Worm (Caenorhabditis elegans) whole organism, L1 larva: Measurements from ENCODE around the gene pkhm-2.
A peak's percentile ranks its signal among the peaks of the same experiment; 100 is the strongest.

ENCODE experiments used
- C16A3.4 ChIP-seq: fragments of 150-350 bp; optimal IDR thresholded peaks from 2 replicates; lab custom pipeline; 2014; ENCODE audit warnings: missing biosample characterization, missing genetic modification characterization
- Y116A8C.19 ChIP-seq: sonication (generic microtip); optimal IDR thresholded peaks from 2 replicates; lab custom pipeline; 2016; ENCODE audit warnings: missing compliant biosample characterization, missing genetic modification characterization, borderline replicate concordance
- aha-1 ChIP-seq: fragments of 150-350 bp; optimal IDR thresholded peaks from 2 replicates; lab custom pipeline; 2014; ENCODE audit warnings: missing biosample characterization, missing genetic modification characterization
- alr-1 ChIP-seq: fragments of 200-800 bp; sonication (Bioruptor generic); optimal IDR thresholded peaks from 2 replicates; lab custom pipeline; 2018; ENCODE audit warnings: borderline replicate concordance, mild to moderate bottlenecking, missing genetic modification characterization, missing compliant biosample characterization
- blmp-1 ChIP-seq: fragments of 150-350 bp; optimal IDR thresholded peaks from 2 replicates; lab custom pipeline; 2014; ENCODE audit warnings: missing biosample characterization, missing genetic modification characterization
- ceh-88 ChIP-seq: fragments of 200-800 bp; sonication (Bioruptor generic); IDR thresholded peaks from 2 replicates; pipeline ENCODE4 v1.3.6; 2022; ENCODE audit warnings: missing genetic modification characterization, missing compliant biosample characterization
- ceh-90 ChIP-seq: sonication (generic microtip); optimal IDR thresholded peaks from 2 replicates; lab custom pipeline; 2016; ENCODE audit warnings: missing genetic modification characterization, missing compliant biosample characterization
- ces-1 ChIP-seq: fragments of 150-350 bp; optimal IDR thresholded peaks from 2 replicates; lab custom pipeline; 2014; ENCODE audit warnings: missing biosample characterization, missing genetic modification reagents, missing genetic modification characterization
- dpl-1 ChIP-seq, 3 experiments: fragments of 150-350 bp in 2 of 3; sonication (generic microtip) in 1 of 3; optimal IDR thresholded peaks; 2 replicates each; lab custom pipeline; 2014 to 2017; ENCODE audit warnings: missing biosample characterization in 3 of 3, missing genetic modification characterization in 3 of 3, missing genetic modification reagents in 3 of 3
- efl-1 ChIP-seq, 4 experiments: fragments of 150-350 bp; optimal IDR thresholded peaks in 3 of 4; peaks in 1 of 4; 1 replicate in 1 of 4; 2 replicates in 3 of 4; lab custom pipeline; 2014; ENCODE audit warnings: missing biosample characterization in 2 of 4, missing genetic modification characterization in 2 of 4, missing genetic modification reagents in 2 of 4
- egl-13 ChIP-seq: sonication (generic microtip); optimal IDR thresholded peaks from 2 replicates; lab custom pipeline; 2016; ENCODE audit warnings: missing genotype, missing genetic modification reagents, missing genetic modification characterization, missing compliant biosample characterization
- ets-5 ChIP-seq: fragments of 200-800 bp; sonication (Bioruptor generic); IDR thresholded peaks from 2 replicates; pipeline ENCODE4 v1.3.6; 2022; ENCODE audit warnings: missing genetic modification characterization, missing compliant biosample characterization
- hpl-2 ChIP-seq: fragments of 150-350 bp; optimal IDR thresholded peaks from 2 replicates; lab custom pipeline; 2014; ENCODE audit warnings: missing biosample characterization, missing genetic modification reagents, missing genetic modification characterization
- irx-1 ChIP-seq: sonication (generic microtip); optimal IDR thresholded peaks from 2 replicates; lab custom pipeline; 2016; ENCODE audit warnings: missing genetic modification characterization, missing compliant biosample characterization
- isw-1 ChIP-seq: fragments of 200-800 bp; sonication (Bioruptor generic); IDR thresholded peaks from 2 replicates; pipeline ENCODE4 v1.3.6; 2022; ENCODE audit warnings: missing genetic modification characterization, missing compliant biosample characterization
- jun-1 ChIP-seq: fragments of 150-350 bp; optimal IDR thresholded peaks from 2 replicates; lab custom pipeline; 2014; ENCODE audit warnings: missing biosample characterization, missing genetic modification reagents, missing genetic modification characterization
- lin-13 ChIP-seq: fragments of 150-350 bp; optimal IDR thresholded peaks from 2 replicates; lab custom pipeline; 2014; ENCODE audit warnings: missing biosample characterization, missing genetic modification reagents, missing genetic modification characterization
- lin-14 ChIP-seq: fragments of 200-800 bp; sonication (Bioruptor generic); optimal IDR thresholded peaks from 2 replicates; lab custom pipeline; 2018; ENCODE audit warnings: mild to moderate bottlenecking, missing genetic modification characterization, moderate library complexity, missing compliant biosample characterization
- lin-15B ChIP-seq: fragments of 150-350 bp; sonication (generic microtip); optimal IDR thresholded peaks from 3 replicates; lab custom pipeline; 2014; ENCODE audit warnings: missing biosample characterization, missing genetic modification characterization
- lin-35 ChIP-seq, 2 experiments: fragments of 150-350 bp; optimal IDR thresholded peaks; 2 replicates each; lab custom pipeline; 2014; ENCODE audit warnings: missing biosample characterization in 2 of 2, missing genetic modification characterization in 2 of 2, missing genetic modification reagents in 2 of 2
- lin-39 ChIP-seq: fragments of 150-350 bp; optimal IDR thresholded peaks from 2 replicates; lab custom pipeline; 2014; ENCODE audit warnings: missing biosample characterization, missing genetic modification reagents, missing genetic modification characterization
- lir-3 ChIP-seq: sonication (generic microtip); optimal IDR thresholded peaks from 2 replicates; lab custom pipeline; 2016; ENCODE audit warnings: mild to moderate bottlenecking, missing genetic modification characterization, moderate library complexity, missing compliant biosample characterization; ENCODE audit not compliant: poor library complexity
- lsy-2 ChIP-seq, 2 experiments: fragments of 150-350 bp; optimal IDR thresholded peaks; 2 replicates each; lab custom pipeline; 2014; ENCODE audit warnings: missing biosample characterization in 2 of 2, missing genetic modification characterization in 2 of 2
- mab-9 ChIP-seq: fragments of 200-800 bp; sonication (Bioruptor generic); IDR thresholded peaks from 2 replicates; pipeline ENCODE4 v1.3.6; 2022; ENCODE audit warnings: missing genetic modification reagents, missing genetic modification characterization, missing compliant biosample characterization
- mdl-1 ChIP-seq, 2 experiments: fragments of 150-350 bp; optimal IDR thresholded peaks; 2 replicates each; lab custom pipeline; 2014 to 2017; ENCODE audit warnings: missing biosample characterization in 2 of 2, missing genetic modification characterization in 2 of 2, inconsistent platforms in 1 of 2
- mef-2 ChIP-seq: fragments of 150-350 bp; optimal IDR thresholded peaks from 2 replicates; lab custom pipeline; 2014; ENCODE audit warnings: missing biosample characterization, missing genetic modification characterization
- mep-1 ChIP-seq: fragments of 150-350 bp; optimal IDR thresholded peaks from 2 replicates; lab custom pipeline; 2014; ENCODE audit warnings: missing biosample characterization, missing genetic modification characterization
- nhr-12 ChIP-seq: sonication (generic microtip); optimal IDR thresholded peaks from 2 replicates; lab custom pipeline; 2017; ENCODE audit warnings: missing biosample characterization, missing genetic modification characterization
- nhr-19 ChIP-seq: fragments of 200-800 bp; sonication (Bioruptor generic); conservative IDR thresholded peaks from 2 replicates; pipeline ENCODE4 v1.3.6; 2022; ENCODE audit warnings: missing genetic modification characterization, missing compliant biosample characterization
- nhr-47 ChIP-seq: sonication (generic microtip); optimal IDR thresholded peaks from 2 replicates; lab custom pipeline; 2016; ENCODE audit warnings: mild to moderate bottlenecking, missing genetic modification characterization, moderate library complexity, missing compliant biosample characterization
- nhr-77 ChIP-seq: fragments of 150-350 bp; optimal IDR thresholded peaks from 2 replicates; lab custom pipeline; 2014; ENCODE audit warnings: missing biosample characterization, missing genetic modification characterization
- nhr-84 ChIP-seq: sonication (generic microtip); optimal IDR thresholded peaks from 2 replicates; lab custom pipeline; 2017; ENCODE audit warnings: missing biosample characterization, missing genetic modification characterization
- nhr-85 ChIP-seq: sonication (generic microtip); peaks from one replicate; lab custom pipeline; 2016; ENCODE audit warnings: missing genetic modification characterization, inconsistent platforms, missing compliant biosample characterization
- rnt-1 ChIP-seq: sonication (generic microtip); optimal IDR thresholded peaks from 2 replicates; lab custom pipeline; 2016; ENCODE audit warnings: mild to moderate bottlenecking, missing genetic modification characterization, moderate library complexity, missing compliant biosample characterization
- skn-1 ChIP-seq: fragments of 150-350 bp; optimal IDR thresholded peaks from 2 replicates; lab custom pipeline; 2014; ENCODE audit warnings: missing biosample characterization, missing genetic modification characterization
- snu-23 ChIP-seq: sonication (generic microtip); optimal IDR thresholded peaks from 2 replicates; lab custom pipeline; 2016; ENCODE audit warnings: missing genetic modification characterization, missing compliant biosample characterization
- sup-37 ChIP-seq: fragments of 200-800 bp; sonication (Bioruptor generic); optimal IDR thresholded peaks from 2 replicates; lab custom pipeline; 2018; ENCODE audit warnings: mild to moderate bottlenecking, missing genetic modification characterization, missing compliant biosample characterization
- swsn-7 ChIP-seq: sonication (generic microtip); optimal IDR thresholded peaks from 2 replicates; lab custom pipeline; 2016; ENCODE audit warnings: missing genetic modification characterization, missing compliant biosample characterization
- tbx-2 ChIP-seq: sonication (generic microtip); optimal IDR thresholded peaks from 2 replicates; lab custom pipeline; 2016; ENCODE audit warnings: missing genetic modification characterization, missing compliant biosample characterization
- tlp-1 ChIP-seq: fragments of 150-350 bp; optimal IDR thresholded peaks from 2 replicates; lab custom pipeline; 2014; ENCODE audit warnings: missing biosample characterization, missing genetic modification characterization
- unc-62 ChIP-seq: fragments of 150-350 bp; optimal IDR thresholded peaks from 2 replicates; lab custom pipeline; 2014; ENCODE audit warnings: missing biosample characterization, missing genetic modification reagents, missing genetic modification characterization
- unc-86 ChIP-seq: sonication (generic microtip); optimal IDR thresholded peaks from 2 replicates; lab custom pipeline; 2016; ENCODE audit warnings: missing genetic modification characterization, missing compliant biosample characterization
- zip-4 ChIP-seq: fragments of 200-800 bp; sonication (Bioruptor generic); optimal IDR thresholded peaks from 2 replicates; lab custom pipeline; 2018; ENCODE audit warnings: mild to moderate bottlenecking, missing genetic modification characterization, moderate library complexity, missing compliant biosample characterization
- ztf-11 ChIP-seq, 2 experiments: sonication (generic microtip); optimal IDR thresholded peaks; 2 replicates each; lab custom pipeline; 2016 to 2017; ENCODE audit warnings: missing genetic modification characterization in 2 of 2, missing biosample characterization in 1 of 2, missing compliant biosample characterization in 1 of 2

Gene pkhm-2

DNA sequence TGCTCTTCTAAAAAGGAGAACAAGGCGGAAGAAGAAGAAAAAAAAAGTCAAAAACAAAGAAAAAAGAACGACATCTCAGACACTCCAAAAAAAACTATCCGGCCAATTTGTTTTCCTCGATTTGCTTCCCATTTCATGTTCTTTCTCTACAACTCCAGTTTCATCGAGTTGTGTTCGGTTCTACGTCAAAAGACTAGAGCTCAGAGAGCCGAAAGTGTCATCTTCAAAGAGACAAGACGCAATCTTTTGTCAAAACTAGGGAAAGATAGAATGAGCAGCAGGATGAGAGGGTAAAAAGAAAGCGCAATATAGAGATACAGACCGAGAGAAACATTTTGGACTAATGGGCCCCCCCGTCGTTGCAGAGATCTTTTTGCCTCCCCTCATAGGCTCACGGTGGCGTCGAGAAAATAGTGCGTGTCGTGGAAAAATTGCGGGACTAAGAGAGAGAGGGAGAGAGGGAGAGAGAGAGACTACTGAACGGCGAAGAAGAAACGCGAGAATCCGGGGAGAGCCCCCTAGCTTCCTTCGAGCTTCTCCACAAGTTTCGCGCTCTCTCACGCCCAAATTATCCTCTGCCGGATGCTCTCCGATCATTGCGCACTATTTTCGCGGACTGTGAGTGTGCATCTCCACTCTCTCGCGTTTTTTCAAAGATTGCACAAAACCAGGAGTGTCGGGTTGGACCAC, 7.9 kb upstream of the pkhm-2 start (continued):
- TF ChIP-seq C16A3.4 (tag; lab: Kevin White, UChicago) (peak; percentile 11), hpl-2 (GFP tag; lab: Kevin White, UChicago) (no peak), nhr-19 (peak; percentile 67), ets-5 (no peak), lin-15B (tag; lab: Kevin White, UChicago) (no peak), mef-2 (tag; lab: Kevin White, UChicago) (no peak), lir-3 (tag; lab: Kevin White, UChicago) (peak; percentile 2), tbx-2 (tag; lab: Kevin White, UChicago) (peak; percentile 81), ztf-11 (tag; optimal IDR thresholded peaks at IDR 0.05; lab: Kevin White, UChicago) (no peak), efl-1 (optimal IDR thresholded peaks at IDR 0.05; lab: Kevin White, UChicago) (peak; percentile 22 to 48), efl-1 (GFP tag; optimal IDR thresholded peaks at IDR 0.05 in 1 of 2; lab: Kevin White, UChicago) (peak in 1 of 2 experiments; percentile 83), isw-1 (peak; percentile 44), egl-13 (tag; lab: Kevin White, UChicago) (peak; percentile 80), mdl-1 (tag; optimal IDR thresholded peaks at IDR 0.05; lab: Kevin White, UChicago) (peak in 1 of 2 experiments; percentile 33), ces-1 (GFP tag; lab: Kevin White, UChicago) (peak; percentile 44), swsn-7 (tag; lab: Kevin White, UChicago) (peak; percentile 72), nhr-47 (peak; percentile 81), nhr-85 (tag; lab: Kevin White, UChicago) (no peak), Y116A8C.19 (no peak), lsy-2 (tag; optimal IDR thresholded peaks at IDR 0.05; lab: Kevin White, UChicago) (peak; percentile 57 to 64), lin-39 (tag; lab: Kevin White, UChicago) (no peak), dpl-1 (GFP tag; optimal IDR thresholded peaks at IDR 0.05; lab: Kevin White, UChicago) (peak in 1 of 3 experiments; percentile 6), tlp-1 (tag; lab: Kevin White, UChicago) (no peak), unc-62 (GFP tag; lab: Kevin White, UChicago) (no peak), blmp-1 (tag; lab: Kevin White, UChicago) (no peak), lin-14 (GFP tag; lab: Kevin White, UChicago) (peak; percentile 97), aha-1 (tag; lab: Kevin White, UChicago) (no peak), unc-86 (tag; lab: Kevin White, UChicago) (peak; percentile 88), nhr-84 (tag; lab: Kevin White, UChicago) (no peak), skn-1 (tag; lab: Kevin White, UChicago) (peak; percentile 27), lin-35 (GFP tag; optimal IDR thresholded peaks at IDR 0.05; lab: Kevin White, UChicago) (peak in 1 of 2 experiments; percentile 23), alr-1 (tag; lab: Kevin White, UChicago) (no peak), snu-23 (GFP tag; lab: Kevin White, UChicago) (peak; percentile 71), rnt-1 (peak; percentile 46), ceh-90 (no peak), mep-1 (tag; lab: Kevin White, UChicago) (peak; percentile 15), zip-4 (GFP tag; lab: Kevin White, UChicago) (peak; percentile 4), nhr-77 (tag; lab: Kevin White, UChicago) (peak; percentile 60), lin-13 (GFP tag; lab: Kevin White, UChicago) (peak; percentile 37), irx-1 (tag; lab: Kevin White, UChicago) (peak; percentile 48), nhr-12 (tag; lab: Kevin White, UChicago) (no peak), mab-9 (no peak), sup-37 (GFP tag; lab: Kevin White, UChicago) (peak; percentile 26), jun-1 (tag; lab: Kevin White, UChicago) (peak; percentile 43), ceh-88 (GFP tag; lab: Robert Waterston, UW) (peak; percentile 34; the same call in 1 of the 2 replicates)
